Fruit fly (Drosophila melanogaster) whole organism, wandering third instar larva: Measurements from ENCODE around the gene CG43117.

ENCODE experiments used
- CG32264 ChIP-seq: fragments of 200-800 bp; sonication (Bioruptor generic); optimal IDR thresholded peaks from 2 replicates; lab custom pipeline; 2016; ENCODE audit warnings: missing biosample characterization, missing genetic modification characterization
- Dif ChIP-seq: fragments of 200-275, 200-300 bp; sonication (Bioruptor generic); optimal IDR thresholded peaks from 2 replicates; lab custom pipeline; 2018; ENCODE audit warnings: missing biosample characterization, missing genetic modification characterization; ENCODE audit not compliant: partially characterized antibody
- Hr83 ChIP-seq: fragments of 200-300 bp; sonication (Bioruptor generic); optimal IDR thresholded peaks from 2 replicates; lab custom pipeline; 2016; ENCODE audit warnings: missing biosample characterization, mild to moderate bottlenecking, missing genetic modification characterization, moderate library complexity; ENCODE audit not compliant: poor library complexity, severe bottlenecking
- lola ChIP-seq: fragments of >200 bp; optimal IDR thresholded peaks from 2 replicates; lab custom pipeline; 2017; ENCODE audit warnings: missing biosample characterization, missing genetic modification characterization
- sage ChIP-seq: fragments of 200-800 bp; sonication (Bioruptor generic); optimal IDR thresholded peaks from 2 replicates; lab custom pipeline; 2016; ENCODE audit warnings: missing biosample characterization, mild to moderate bottlenecking, missing genetic modification characterization
- woc ChIP-seq: sonication (Bioruptor generic); optimal IDR thresholded peaks from 2 replicates; lab custom pipeline; 2016; ENCODE audit warnings: missing biosample characterization, mild to moderate bottlenecking, missing genetic modification characterization

DNA sequence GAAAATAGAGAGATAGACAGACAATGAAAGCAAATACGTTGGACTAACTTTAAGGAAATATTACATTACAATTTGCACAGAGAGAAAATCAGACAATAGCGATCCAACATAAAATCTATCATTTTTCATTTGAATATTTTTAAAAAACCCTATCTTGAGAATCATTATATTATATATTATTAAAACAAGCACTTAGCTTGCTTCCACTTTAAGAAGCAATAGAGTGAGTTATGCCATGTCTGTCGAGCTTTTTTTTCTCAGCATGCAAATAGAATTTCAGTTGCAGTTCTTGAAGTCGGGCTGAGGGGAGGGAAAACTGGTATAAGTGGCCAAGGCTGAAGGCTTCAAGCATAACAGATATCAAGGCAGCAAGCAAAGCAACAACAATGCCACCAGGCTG, 47.5 kb downstream of the CG43117 start:
- TF ChIP-seq woc (GFP tag; lab: Kevin White, UChicago) (no peak), CG32264 (GFP tag; lab: Kevin White, UChicago) (no peak), lola (GFP tag; lab: Kevin White, UChicago) (no peak), Dif (GFP tag; lab: Kevin White, UChicago) (no peak), sage (no peak), Hr83 (GFP tag; lab: Kevin White, UChicago) (no peak)
